Worm (Caenorhabditis elegans) whole organism, L1 larva: ENCODE data around the gene ZK856.14.

Experiments
- C04F5.9 ChIP-seq: sonication (generic microtip); optimal IDR thresholded peaks from 2 replicates; lab custom pipeline; 2016; ENCODE audit warnings: missing genetic modification characterization, missing compliant biosample characterization
- C34B4.2 ChIP-seq: sonication (generic microtip); optimal IDR thresholded peaks from 2 replicates; lab custom pipeline; 2017; ENCODE audit warnings: mild to moderate bottlenecking, missing genetic modification characterization, missing compliant biosample characterization
- Y116A8C.19 ChIP-seq: sonication (generic microtip); optimal IDR thresholded peaks from 2 replicates; lab custom pipeline; 2016; ENCODE audit warnings: missing compliant biosample characterization, missing genetic modification characterization, borderline replicate concordance
- aha-1 ChIP-seq: fragments of 150-350 bp; optimal IDR thresholded peaks from 2 replicates; lab custom pipeline; 2014; ENCODE audit warnings: missing biosample characterization, missing genetic modification characterization
- alr-1 ChIP-seq: fragments of 200-800 bp; sonication (Bioruptor generic); optimal IDR thresholded peaks from 2 replicates; lab custom pipeline; 2018; ENCODE audit warnings: borderline replicate concordance, mild to moderate bottlenecking, missing genetic modification characterization, missing compliant biosample characterization
- aly-2 ChIP-seq: fragments of 150-350 bp; optimal IDR thresholded peaks from 2 replicates; lab custom pipeline; 2014; ENCODE audit warnings: missing biosample characterization, missing genetic modification characterization
- ama-1 ChIP-seq: fragments of 150-350 bp; optimal IDR thresholded peaks from 2 replicates; lab custom pipeline; 2014
- blmp-1 ChIP-seq: fragments of 150-350 bp; optimal IDR thresholded peaks from 2 replicates; lab custom pipeline; 2014; ENCODE audit warnings: missing biosample characterization, missing genetic modification characterization
- ces-1 ChIP-seq: fragments of 150-350 bp; optimal IDR thresholded peaks from 2 replicates; lab custom pipeline; 2014; ENCODE audit warnings: missing biosample characterization, missing genetic modification reagents, missing genetic modification characterization
- dpl-1 ChIP-seq, 3 experiments: fragments of 150-350 bp in 2 of 3; sonication (generic microtip) in 1 of 3; optimal IDR thresholded peaks; 2 replicates each; lab custom pipeline; 2014 to 2017; ENCODE audit warnings: missing biosample characterization in 3 of 3, missing genetic modification characterization in 3 of 3, missing genetic modification reagents in 3 of 3
- dsc-1 ChIP-seq: sonication (generic microtip); optimal IDR thresholded peaks from 2 replicates; lab custom pipeline; 2016; ENCODE audit warnings: mild to moderate bottlenecking, missing genetic modification characterization, missing compliant biosample characterization
- efl-1 ChIP-seq, 4 experiments: fragments of 150-350 bp; optimal IDR thresholded peaks in 3 of 4; peaks in 1 of 4; 1 replicate in 1 of 4; 2 replicates in 3 of 4; lab custom pipeline; 2014; ENCODE audit warnings: missing biosample characterization in 2 of 4, missing genetic modification characterization in 2 of 4, missing genetic modification reagents in 2 of 4
- efl-3 ChIP-seq: fragments of 200-800 bp; sonication (Bioruptor generic); optimal IDR thresholded peaks from 2 replicates; lab custom pipeline; 2018; ENCODE audit warnings: mild to moderate bottlenecking, missing genetic modification characterization, missing compliant biosample characterization
- egl-13 ChIP-seq: sonication (generic microtip); optimal IDR thresholded peaks from 2 replicates; lab custom pipeline; 2016; ENCODE audit warnings: missing genotype, missing genetic modification reagents, missing genetic modification characterization, missing compliant biosample characterization
- elt-3 ChIP-seq, 6 experiments: fragments of 150-350 bp in 1 of 6; sonication (generic microtip); optimal IDR thresholded peaks; 2 replicates each; lab custom pipeline; 2017 to 2018; ENCODE audit warnings: missing biosample characterization in 6 of 6, missing genetic modification characterization in 6 of 6, inconsistent platforms in 1 of 6
- fkh-10 ChIP-seq: sonication (generic microtip); optimal IDR thresholded peaks from 2 replicates; lab custom pipeline; 2017; ENCODE audit warnings: missing biosample characterization, missing genetic modification reagents, missing genetic modification characterization
- fkh-4 ChIP-seq: sonication (generic microtip); optimal IDR thresholded peaks from 2 replicates; lab custom pipeline; 2016; ENCODE audit warnings: missing compliant biosample characterization, missing genetic modification characterization, borderline replicate concordance
- fkh-8 ChIP-seq: sonication (generic microtip); optimal IDR thresholded peaks from 2 replicates; lab custom pipeline; 2016; ENCODE audit warnings: mild to moderate bottlenecking, missing genetic modification characterization, missing compliant biosample characterization
- hpl-2 ChIP-seq: fragments of 150-350 bp; optimal IDR thresholded peaks from 2 replicates; lab custom pipeline; 2014; ENCODE audit warnings: missing biosample characterization, missing genetic modification reagents, missing genetic modification characterization
- irx-1 ChIP-seq: sonication (generic microtip); optimal IDR thresholded peaks from 2 replicates; lab custom pipeline; 2016; ENCODE audit warnings: missing genetic modification characterization, missing compliant biosample characterization
- isw-1 ChIP-seq: fragments of 200-800 bp; sonication (Bioruptor generic); IDR thresholded peaks from 2 replicates; pipeline ENCODE4 v1.3.6; 2022; ENCODE audit warnings: missing genetic modification characterization, missing compliant biosample characterization
- lin-13 ChIP-seq: fragments of 150-350 bp; optimal IDR thresholded peaks from 2 replicates; lab custom pipeline; 2014; ENCODE audit warnings: missing biosample characterization, missing genetic modification reagents, missing genetic modification characterization
- lin-39 ChIP-seq: fragments of 150-350 bp; optimal IDR thresholded peaks from 2 replicates; lab custom pipeline; 2014; ENCODE audit warnings: missing biosample characterization, missing genetic modification reagents, missing genetic modification characterization
- lsy-2 ChIP-seq, 2 experiments: fragments of 150-350 bp; optimal IDR thresholded peaks; 2 replicates each; lab custom pipeline; 2014; ENCODE audit warnings: missing biosample characterization in 2 of 2, missing genetic modification characterization in 2 of 2
- mab-9 ChIP-seq: fragments of 200-800 bp; sonication (Bioruptor generic); IDR thresholded peaks from 2 replicates; pipeline ENCODE4 v1.3.6; 2022; ENCODE audit warnings: missing genetic modification reagents, missing genetic modification characterization, missing compliant biosample characterization
- mef-2 ChIP-seq: fragments of 150-350 bp; optimal IDR thresholded peaks from 2 replicates; lab custom pipeline; 2014; ENCODE audit warnings: missing biosample characterization, missing genetic modification characterization
- mep-1 ChIP-seq: fragments of 150-350 bp; optimal IDR thresholded peaks from 2 replicates; lab custom pipeline; 2014; ENCODE audit warnings: missing biosample characterization, missing genetic modification characterization
- nhr-11 ChIP-seq: fragments of 150-350 bp; optimal IDR thresholded peaks from 2 replicates; lab custom pipeline; 2014; ENCODE audit warnings: missing biosample characterization, missing genetic modification characterization
- nhr-12 ChIP-seq: sonication (generic microtip); optimal IDR thresholded peaks from 2 replicates; lab custom pipeline; 2017; ENCODE audit warnings: missing biosample characterization, missing genetic modification characterization
- nhr-19 ChIP-seq: fragments of 200-800 bp; sonication (Bioruptor generic); conservative IDR thresholded peaks from 2 replicates; pipeline ENCODE4 v1.3.6; 2022; ENCODE audit warnings: missing genetic modification characterization, missing compliant biosample characterization
- nhr-20 ChIP-seq: sonication (generic microtip); optimal IDR thresholded peaks from 2 replicates; lab custom pipeline; 2016; ENCODE audit warnings: mild to moderate bottlenecking, missing genetic modification characterization, missing compliant biosample characterization
- nhr-237 ChIP-seq: fragments of 150-350 bp; optimal IDR thresholded peaks from 2 replicates; lab custom pipeline; 2014; ENCODE audit warnings: missing biosample characterization, missing genetic modification characterization
- nhr-28 ChIP-seq: fragments of 150-350 bp; optimal IDR thresholded peaks from 2 replicates; lab custom pipeline; 2014; ENCODE audit warnings: missing biosample characterization, missing genetic modification characterization
- nhr-47 ChIP-seq: sonication (generic microtip); optimal IDR thresholded peaks from 2 replicates; lab custom pipeline; 2016; ENCODE audit warnings: mild to moderate bottlenecking, missing genetic modification characterization, moderate library complexity, missing compliant biosample characterization
- nhr-71 ChIP-seq: sonication (generic microtip); optimal IDR thresholded peaks from 2 replicates; lab custom pipeline; 2016; ENCODE audit warnings: mild to moderate bottlenecking, missing genetic modification characterization, moderate library complexity, missing compliant biosample characterization
- nhr-77 ChIP-seq: fragments of 150-350 bp; optimal IDR thresholded peaks from 2 replicates; lab custom pipeline; 2014; ENCODE audit warnings: missing biosample characterization, missing genetic modification characterization
- nhr-85 ChIP-seq: sonication (generic microtip); peaks from one replicate; lab custom pipeline; 2016; ENCODE audit warnings: missing genetic modification characterization, inconsistent platforms, missing compliant biosample characterization
- nhr-90 ChIP-seq: sonication (generic microtip); optimal IDR thresholded peaks from 2 replicates; lab custom pipeline; 2016; ENCODE audit warnings: mild to moderate bottlenecking, missing genetic modification characterization, missing compliant biosample characterization; ENCODE audit not compliant: poor library complexity
- pax-3 ChIP-seq: fragments of 200-800 bp; sonication (Bioruptor generic); optimal IDR thresholded peaks from 2 replicates; lab custom pipeline; 2018; ENCODE audit warnings: mild to moderate bottlenecking, missing genetic modification characterization, moderate library complexity, missing compliant biosample characterization
- pqm-1 ChIP-seq: sonication (generic microtip); optimal IDR thresholded peaks from 3 replicates; lab custom pipeline; 2017; ENCODE audit warnings: missing biosample characterization, missing genetic modification characterization
- skn-1 ChIP-seq: fragments of 150-350 bp; optimal IDR thresholded peaks from 2 replicates; lab custom pipeline; 2014; ENCODE audit warnings: missing biosample characterization, missing genetic modification characterization
- snpc-4 ChIP-seq: fragments of 150-350 bp; optimal IDR thresholded peaks from 2 replicates; lab custom pipeline; 2014; ENCODE audit warnings: missing biosample characterization, missing genetic modification characterization
- sptf-1 ChIP-seq: fragments of 150-350 bp; optimal IDR thresholded peaks from 2 replicates; lab custom pipeline; 2014; ENCODE audit warnings: missing biosample characterization, missing genetic modification characterization
- sup-37 ChIP-seq: fragments of 200-800 bp; sonication (Bioruptor generic); optimal IDR thresholded peaks from 2 replicates; lab custom pipeline; 2018; ENCODE audit warnings: mild to moderate bottlenecking, missing genetic modification characterization, missing compliant biosample characterization
- tlp-1 ChIP-seq: fragments of 150-350 bp; optimal IDR thresholded peaks from 2 replicates; lab custom pipeline; 2014; ENCODE audit warnings: missing biosample characterization, missing genetic modification characterization
- unc-62 ChIP-seq: fragments of 150-350 bp; optimal IDR thresholded peaks from 2 replicates; lab custom pipeline; 2014; ENCODE audit warnings: missing biosample characterization, missing genetic modification reagents, missing genetic modification characterization
- unc-98 ChIP-seq: fragments of 200-800 bp; sonication (Bioruptor generic); IDR thresholded peaks from 2 replicates; pipeline ENCODE4 v1.3.6; 2022; ENCODE audit warnings: missing genetic modification characterization, missing compliant biosample characterization
- xbp-1 ChIP-seq: sonication (generic microtip); optimal IDR thresholded peaks from 2 replicates; lab custom pipeline; 2016; ENCODE audit warnings: missing genetic modification characterization, missing compliant biosample characterization
- zag-1 ChIP-seq: fragments of 150-350 bp; optimal IDR thresholded peaks from 2 replicates; lab custom pipeline; 2014; ENCODE audit warnings: missing biosample characterization, missing genetic modification characterization
- ztf-11 ChIP-seq, 2 experiments: sonication (generic microtip); optimal IDR thresholded peaks; 2 replicates each; lab custom pipeline; 2016 to 2017; ENCODE audit warnings: missing genetic modification characterization in 2 of 2, missing biosample characterization in 1 of 2, missing compliant biosample characterization in 1 of 2
- ztf-4 ChIP-seq: fragments of 150-350 bp; optimal IDR thresholded peaks from 2 replicates; lab custom pipeline; 2014; ENCODE audit warnings: missing biosample characterization, missing genetic modification characterization

The ZK856.14 gene

DNA sequence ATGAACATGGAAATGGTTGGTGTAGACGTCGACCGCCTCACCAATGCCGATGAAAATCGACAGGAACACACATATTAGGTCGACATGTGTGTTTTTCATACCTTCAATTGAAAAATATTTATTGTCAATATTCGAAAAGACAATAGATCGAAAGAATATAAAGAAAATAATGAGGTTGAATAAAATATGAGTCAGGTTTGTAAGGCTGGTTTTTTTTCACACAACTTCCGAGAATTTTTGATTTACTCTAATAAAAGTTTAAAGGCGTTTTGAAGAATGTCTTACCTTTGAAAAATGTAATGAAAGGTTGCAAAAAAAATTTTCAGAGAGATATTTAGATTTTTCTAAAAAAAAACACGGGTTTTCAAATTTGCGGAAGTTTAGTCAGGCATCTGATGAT is 43.2 kb upstream of the ZK856.14 start, which contains the start of gene egl-3:
Gene egl-3, minus strand, starts transcription at position 101 of the 400 bp plus-strand sequence.
- TF ChIP-seq elt-3 (tag; optimal IDR thresholded peaks at IDR 0.05; lab: Kevin White, UChicago) (no peak), nhr-12 (tag; lab: Kevin White, UChicago) (no peak), lsy-2 (tag; optimal IDR thresholded peaks at IDR 0.05; lab: Kevin White, UChicago) (no peak)

DNA sequence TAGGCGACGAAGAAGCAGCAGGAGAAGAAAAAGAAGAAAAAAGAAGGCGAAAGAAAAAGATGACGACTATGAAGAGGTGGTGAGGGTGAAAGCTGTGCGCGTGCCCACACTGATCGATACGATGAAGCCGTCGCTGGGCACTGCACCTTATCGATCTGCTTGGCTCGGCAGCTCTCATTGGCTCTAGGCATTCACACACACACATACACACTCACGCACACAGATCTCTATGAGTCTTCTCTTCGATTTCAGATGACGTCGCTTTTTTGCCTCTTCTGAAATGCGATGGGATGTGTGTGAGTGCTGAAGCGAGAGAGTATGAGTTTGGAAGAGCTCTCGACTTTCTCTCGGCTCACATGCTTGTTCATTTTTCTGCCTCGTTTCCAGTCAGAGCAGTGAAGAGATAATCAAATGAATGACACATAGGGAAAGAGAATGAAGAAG is 42.2 kb upstream of the ZK856.14 start:
- TF ChIP-seq sptf-1 (no peak), nhr-90 (tag; lab: Kevin White, UChicago) (no peak), unc-62 (GFP tag; lab: Kevin White, UChicago) (no peak), sup-37 (GFP tag; lab: Kevin White, UChicago) (no peak), dsc-1 (tag; lab: Kevin White, UChicago) (peak; percentile 68), ama-1 (lab: Kevin White, UChicago) (no peak), mab-9 (GFP tag; lab: Robert Waterston, UW) (peak; percentile 9; the same call in 1 of the 2 replicates), lin-13 (GFP tag; lab: Kevin White, UChicago) (peak; percentile 71), aly-2 (tag; lab: Kevin White, UChicago) (no peak), nhr-77 (tag; lab: Kevin White, UChicago) (no peak), fkh-4 (tag; lab: Kevin White, UChicago) (no peak), nhr-20 (tag; lab: Kevin White, UChicago) (peak; percentile 20), zag-1 (peak; percentile 75), C34B4.2 (tag; lab: Kevin White, UChicago) (no peak), lsy-2 (tag; optimal IDR thresholded peaks at IDR 0.05; lab: Kevin White, UChicago) (peak; percentile 56 to 78), lin-39 (tag; lab: Kevin White, UChicago) (no peak), dpl-1 (GFP tag; optimal IDR thresholded peaks at IDR 0.05; lab: Kevin White, UChicago) (no peak), egl-13 (tag; lab: Kevin White, UChicago) (peak; percentile 91), snpc-4 (peak; percentile 45), hpl-2 (GFP tag; lab: Kevin White, UChicago) (no peak), pax-3 (peak; percentile 78), fkh-10 (GFP tag; lab: Kevin White, UChicago) (peak; percentile 97), nhr-11 (no peak), aha-1 (tag; lab: Kevin White, UChicago) (no peak), tlp-1 (no peak), unc-98 (GFP tag; lab: Robert Waterston, UW) (no peak), skn-1 (tag; lab: Kevin White, UChicago) (no peak), nhr-47 (tag; lab: Kevin White, UChicago) (peak; percentile 87), efl-1 (optimal IDR thresholded peaks at IDR 0.05; lab: Kevin White, UChicago) (peak; percentile 44 to 53), efl-1 (GFP tag; optimal IDR thresholded peaks at IDR 0.05 in 1 of 2; lab: Kevin White, UChicago) (peak in 1 of 2 experiments; percentile 19), ces-1 (GFP tag; lab: Kevin White, UChicago) (peak; percentile 70), alr-1 (tag; lab: Kevin White, UChicago) (no peak), nhr-28 (tag; lab: Kevin White, UChicago) (no peak), nhr-71 (tag; lab: Kevin White, UChicago) (peak; percentile 90), efl-3 (GFP tag; lab: Kevin White, UChicago) (no peak), nhr-237 (tag; lab: Kevin White, UChicago) (peak; percentile 24), nhr-85 (tag; lab: Kevin White, UChicago) (no peak), nhr-19 (peak; percentile 46), mep-1 (tag; lab: Kevin White, UChicago) (peak; percentile 55), blmp-1 (tag; lab: Kevin White, UChicago) (no peak), mef-2 (peak; percentile 53), ztf-4 (peak; percentile 76), pqm-1 (no peak), Y116A8C.19 (tag; lab: Kevin White, UChicago) (no peak), irx-1 (tag; lab: Kevin White, UChicago) (peak; percentile 55), elt-3 (tag; optimal IDR thresholded peaks at IDR 0.05; lab: Kevin White, UChicago) (no peak), C04F5.9 (no peak), isw-1 (peak; percentile 78), ztf-11 (tag; optimal IDR thresholded peaks at IDR 0.05; lab: Kevin White, UChicago) (peak in 1 of 2 experiments; percentile 25), xbp-1 (tag; lab: Kevin White, UChicago) (peak; percentile 66), fkh-8 (tag; lab: Kevin White, UChicago) (peak; percentile 98)
